Fruit fly (Drosophila melanogaster) whole organism, wandering third instar larva: ENCODE results near the gene CG44261.

Experiments used
- Abd-B ChIP-seq: fragments of >200 bp; optimal IDR thresholded peaks from 2 replicates; lab custom pipeline; 2017; ENCODE audit warnings: missing biosample characterization, missing genetic modification characterization
- CG32264 ChIP-seq: fragments of 200-800 bp; sonication (Bioruptor generic); optimal IDR thresholded peaks from 2 replicates; lab custom pipeline; 2016; ENCODE audit warnings: missing biosample characterization, missing genetic modification characterization
- CG9705 ChIP-seq: fragments of 200-800 bp; sonication (Bioruptor generic); optimal IDR thresholded peaks from 2 replicates; lab custom pipeline; 2018; ENCODE audit warnings: missing biosample characterization, mild to moderate bottlenecking, missing genetic modification characterization
- CrebA ChIP-seq: fragments of 200-800 bp; sonication (Bioruptor generic); optimal IDR thresholded peaks from 2 replicates; lab custom pipeline; 2016; ENCODE audit warnings: missing biosample characterization, mild to moderate bottlenecking, missing genetic modification characterization, borderline replicate concordance
- Dif ChIP-seq: fragments of 200-275, 200-300 bp; sonication (Bioruptor generic); optimal IDR thresholded peaks from 2 replicates; lab custom pipeline; 2018; ENCODE audit warnings: missing biosample characterization, missing genetic modification characterization; ENCODE audit not compliant: partially characterized antibody
- GATAd ChIP-seq: sonication (Bioruptor generic); optimal IDR thresholded peaks from 2 replicates; lab custom pipeline; 2016; ENCODE audit warnings: missing biosample characterization, missing genetic modification characterization
- HLH106 ChIP-seq: fragments of 200-800 bp; optimal IDR thresholded peaks from 3 replicates; lab custom pipeline; 2019; ENCODE audit warnings: missing biosample characterization, mild to moderate bottlenecking, missing genetic modification characterization, moderate library complexity
- Hnf4 ChIP-seq: fragments of 200-800 bp; sonication (Bioruptor generic); optimal IDR thresholded peaks from 2 replicates; lab custom pipeline; 2016; ENCODE audit warnings: missing biosample characterization, mild to moderate bottlenecking, missing genetic modification characterization
- Hr78 ChIP-seq: fragments of >200 bp; optimal IDR thresholded peaks from 2 replicates; lab custom pipeline; 2017; ENCODE audit warnings: missing biosample characterization, missing genetic modification characterization
- Hr83 ChIP-seq: fragments of 200-300 bp; sonication (Bioruptor generic); optimal IDR thresholded peaks from 2 replicates; lab custom pipeline; 2016; ENCODE audit warnings: missing biosample characterization, mild to moderate bottlenecking, missing genetic modification characterization, moderate library complexity; ENCODE audit not compliant: poor library complexity, severe bottlenecking
- Jra ChIP-seq: sonication (Bioruptor generic); optimal IDR thresholded peaks from 2 replicates; lab custom pipeline; 2016; ENCODE audit warnings: missing biosample characterization, missing genetic modification characterization
- Mio ChIP-seq: sonication (Bioruptor generic); optimal IDR thresholded peaks from 2 replicates; lab custom pipeline; 2016; ENCODE audit warnings: missing biosample characterization, missing genetic modification characterization
- N ChIP-seq: fragments of >200 bp; optimal IDR thresholded peaks from 2 replicates; lab custom pipeline; 2018; ENCODE audit warnings: missing biosample characterization, missing external identifiers, missing genetic modification characterization
- OdsH ChIP-seq: fragments of 200-800 bp; sonication (Bioruptor generic); optimal IDR thresholded peaks from 2 replicates; lab custom pipeline; 2016; ENCODE audit warnings: missing biosample characterization, mild to moderate bottlenecking, missing genetic modification characterization
- Rel ChIP-seq, 2 experiments: fragments of 200-800 bp; sonication (Bioruptor generic) in 1 of 2; optimal IDR thresholded peaks; 2 replicates in 1 of 2; 3 replicates in 1 of 2; lab custom pipeline; 2016 to 2019; ENCODE audit warnings: mild to moderate bottlenecking in 2 of 2, missing biosample characterization in 2 of 2, missing genetic modification characterization in 2 of 2, moderate library complexity in 1 of 2
- Sp1 ChIP-seq: fragments of 200-800 bp; sonication (Bioruptor generic); optimal IDR thresholded peaks from 3 replicates; lab custom pipeline; 2019; ENCODE audit warnings: missing biosample characterization, mild to moderate bottlenecking, missing genetic modification characterization, moderate library complexity
- Vsx2 ChIP-seq: fragments of 200-300, 225-300 bp; sonication (Bioruptor generic); optimal IDR thresholded peaks from 2 replicates; lab custom pipeline; 2018; ENCODE audit warnings: missing biosample characterization, missing genetic modification characterization; ENCODE audit not compliant: partially characterized antibody
- br ChIP-seq: fragments of 200-800 bp; sonication (Bioruptor generic); optimal IDR thresholded peaks from 2 replicates; lab custom pipeline; 2016; ENCODE audit warnings: missing biosample characterization, missing genetic modification characterization
- dl ChIP-seq, 2 experiments: fragments of 175-275, 200-275 bp in 1 of 2; fragments of 200-275 bp in 1 of 2; sonication (Bioruptor generic); optimal IDR thresholded peaks; lab custom pipeline; 2018; ENCODE audit warnings: mild to moderate bottlenecking in 2 of 2, missing biosample characterization in 2 of 2, missing genetic modification characterization in 2 of 2, moderate library complexity in 2 of 2; ENCODE audit not compliant: partially characterized antibody in 2 of 2, insufficient read depth in 1 of 2
- dmrt93B ChIP-seq: fragments of 200-800 bp; sonication (Bioruptor generic); optimal IDR thresholded peaks from 2 replicates; lab custom pipeline; 2018; ENCODE audit warnings: missing biosample characterization, mild to moderate bottlenecking, missing genetic modification characterization
- dsf ChIP-seq: sonication (Bioruptor generic); optimal IDR thresholded peaks from 2 replicates; lab custom pipeline; 2016; ENCODE audit warnings: missing biosample characterization, missing genetic modification characterization, borderline replicate concordance
- ey ChIP-seq: fragments of 200-800 bp; sonication (Bioruptor generic); optimal IDR thresholded peaks from 2 replicates; lab custom pipeline; 2016; ENCODE audit warnings: missing biosample characterization, missing genetic modification characterization
- foxo ChIP-seq, 2 experiments: fragments of 200-800 bp; sonication (Bioruptor generic); optimal IDR thresholded peaks; 2 replicates in 1 of 2; 3 replicates in 1 of 2; lab custom pipeline; 2016 to 2017; ENCODE audit warnings: missing biosample characterization in 2 of 2, missing genetic modification characterization in 2 of 2
- fru ChIP-seq: fragments of 200-800 bp; sonication (Bioruptor generic); optimal IDR thresholded peaks from 3 replicates; lab custom pipeline; 2016; ENCODE audit warnings: missing biosample characterization, mild to moderate bottlenecking, missing genetic modification characterization
- h ChIP-seq: fragments of 200-800 bp; sonication (Bioruptor generic); optimal IDR thresholded peaks from 3 replicates; lab custom pipeline; 2016; ENCODE audit warnings: missing biosample characterization, mild to moderate bottlenecking, missing genetic modification characterization
- jim ChIP-seq: fragments of 175-275, 200-325 bp; sonication (Bioruptor generic); optimal IDR thresholded peaks from 2 replicates; lab custom pipeline; 2016; ENCODE audit warnings: missing biosample characterization, mild to moderate bottlenecking, missing genetic modification characterization
- lola ChIP-seq: fragments of >200 bp; optimal IDR thresholded peaks from 2 replicates; lab custom pipeline; 2017; ENCODE audit warnings: missing biosample characterization, missing genetic modification characterization
- pan ChIP-seq: fragments of >200 bp; optimal IDR thresholded peaks from 2 replicates; lab custom pipeline; 2017
- psq ChIP-seq: fragments of 200-800 bp; sonication (Bioruptor generic); optimal IDR thresholded peaks from 3 replicates; lab custom pipeline; 2017; ENCODE audit warnings: missing biosample characterization, mild to moderate bottlenecking, missing genetic modification characterization, moderate library complexity
- rgr ChIP-seq: fragments of 200-800 bp; sonication (Bioruptor generic); optimal IDR thresholded peaks from 3 replicates; lab custom pipeline; 2016; ENCODE audit warnings: missing biosample characterization, mild to moderate bottlenecking, missing genetic modification characterization
- sage ChIP-seq: fragments of 200-800 bp; sonication (Bioruptor generic); optimal IDR thresholded peaks from 2 replicates; lab custom pipeline; 2016; ENCODE audit warnings: missing biosample characterization, mild to moderate bottlenecking, missing genetic modification characterization
- sv ChIP-seq: fragments of 200-800 bp; sonication (Bioruptor generic); optimal IDR thresholded peaks from 3 replicates; lab custom pipeline; 2016; ENCODE audit warnings: missing biosample characterization, missing genetic modification characterization
- tai ChIP-seq: sonication (Bioruptor generic); optimal IDR thresholded peaks from 2 replicates; lab custom pipeline; 2016; ENCODE audit warnings: missing biosample characterization, missing genetic modification characterization
- usp ChIP-seq: fragments of >200 bp; optimal IDR thresholded peaks from 2 replicates; lab custom pipeline; 2017; ENCODE audit warnings: missing biosample characterization, missing genetic modification characterization

CG44261 gene

dm6 chr3R:9435898-9436297 is 27.9 kb upstream of the CG44261 start:
- TF ChIP-seq Hr78 (GFP tag; lab: Kevin White, UChicago) (no peak), h (no peak), Abd-B (GFP tag; lab: Kevin White, UChicago) (no peak)
- TF ChIP-seq, all 38 proteins: peak for 0

dm6 chr3R:9434543-9435407 is 26.8 kb upstream of the CG44261 start:
- TF ChIP-seq tai: peak; percentile 32
- TF ChIP-seq ey (GFP tag; lab: Kevin White, UChicago): peak; percentile 44
- peak; percentile 43 for TF ChIP-seq br (GFP tag; lab: Kevin White, UChicago)
- TF ChIP-seq rgr (GFP tag; lab: Kevin White, UChicago): peak; percentile 57
- peak; percentile 33 for TF ChIP-seq psq (GFP tag; lab: Kevin White, UChicago)
- TF ChIP-seq lola: no peak
- no peak for TF ChIP-seq HLH106 (tag; lab: Kevin White, UChicago)
- peak; percentile 29 for TF ChIP-seq Hnf4 (GFP tag; lab: Kevin White, UChicago)
- TF ChIP-seq foxo (GFP tag; optimal IDR thresholded peaks at IDR 0.05; lab: Kevin White, UChicago): peak in 1 of 2 experiments; percentile 58
- no peak for TF ChIP-seq Dif
- peak; percentile 36 for TF ChIP-seq fru
- peak; percentile 61 for TF ChIP-seq sv (GFP tag; lab: Kevin White, UChicago)
- TF ChIP-seq h: peak; percentile 18
- TF ChIP-seq OdsH (GFP tag; lab: Kevin White, UChicago): peak; percentile 54

- TF ChIP-seq br (GFP tag; lab: Kevin White, UChicago) (no peak), h (no peak), sage (GFP tag; lab: Kevin White, UChicago) (no peak), CG32264 (GFP tag; lab: Kevin White, UChicago) (no peak), CG9705 (GFP tag; lab: Kevin White, UChicago) (no peak), jim (no peak), Hr78 (GFP tag; lab: Kevin White, UChicago) (no peak), Hnf4 (GFP tag; lab: Kevin White, UChicago) (no peak), Rel (GFP tag; optimal IDR thresholded peaks at IDR 0.05; lab: Kevin White, UChicago) (no peak), Rel (tag; optimal IDR thresholded peaks at IDR 0.05; lab: Kevin White, UChicago) (no peak)
Observed at dm6 chr3R:9433774-9434173, 25.8 kb upstream of the CG44261 start.

- TF ChIP-seq Jra (GFP tag; lab: Kevin White, UChicago) (no peak), Dif (no peak), Sp1 (GFP tag; lab: Kevin White, UChicago) (no peak), br (GFP tag; lab: Kevin White, UChicago) (no peak), GATAd (GFP tag; lab: Kevin White, UChicago) (no peak), Abd-B (GFP tag; lab: Kevin White, UChicago) (no peak), Mio (GFP tag; lab: Kevin White, UChicago) (no peak), sv (GFP tag; lab: Kevin White, UChicago) (no peak), tai (no peak), HLH106 (tag; lab: Kevin White, UChicago) (no peak)
Observed at dm6 chr3R:9433270-9433669, 25.3 kb upstream of the CG44261 start.

dm6 chr3R:9430344-9431253 is 22.6 kb upstream of the CG44261 start:
- TF ChIP-seq fru (peak; percentile 47), Hr83 (no peak), Hnf4 (GFP tag; lab: Kevin White, UChicago) (no peak), N (GFP tag; lab: Kevin White, UChicago) (no peak), Hr78 (GFP tag; lab: Kevin White, UChicago) (no peak), Mio (GFP tag; lab: Kevin White, UChicago) (no peak), CG32264 (GFP tag; lab: Kevin White, UChicago) (no peak), usp (GFP tag; lab: Kevin White, UChicago) (no peak), sage (GFP tag; lab: Kevin White, UChicago) (no peak), dsf (GFP tag; lab: Kevin White, UChicago) (no peak), CrebA (no peak), dmrt93B (GFP tag; lab: Kevin White, UChicago) (no peak), CG9705 (GFP tag; lab: Kevin White, UChicago) (no peak), sv (GFP tag; lab: Kevin White, UChicago) (peak; percentile 1), h (no peak), Dif (no peak), lola (no peak), rgr (GFP tag; lab: Kevin White, UChicago) (peak; percentile 30), dl (GFP tag; optimal IDR thresholded peaks at IDR 0.05; lab: Kevin White, UChicago; ENCODE audit: insufficient read depth in 1 of 2, partially characterized antibody in 2 of 2) (no peak), HLH106 (tag; lab: Kevin White, UChicago) (no peak), Vsx2 (GFP tag; lab: Kevin White, UChicago) (no peak), OdsH (GFP tag; lab: Kevin White, UChicago) (peak; percentile 36), pan (lab: Kevin White, UChicago) (no peak), GATAd (GFP tag; lab: Kevin White, UChicago) (no peak), br (GFP tag; lab: Kevin White, UChicago) (no peak), foxo (GFP tag; optimal IDR thresholded peaks at IDR 0.05; lab: Kevin White, UChicago) (peak in 1 of 2 experiments; percentile 50)
